Worm (Caenorhabditis elegans) whole organism, L1 larva: ENCODE data around the gene F08B4.8.

ENCODE experiments used
- lin-13 ChIP-seq: fragments of 150-350 bp; optimal IDR thresholded peaks from 2 replicates; lab custom pipeline; 2014; ENCODE audit warnings: missing biosample characterization, missing genetic modification reagents, missing genetic modification characterization
- nhr-12 ChIP-seq: sonication (generic microtip); optimal IDR thresholded peaks from 2 replicates; lab custom pipeline; 2017; ENCODE audit warnings: missing biosample characterization, missing genetic modification characterization

- TF ChIP-seq nhr-12 (no peak), lin-13 (GFP tag; lab: Kevin White, UChicago) (no peak)
Measured at ce11 chrIV:8725345-8725744, 47.9 kb downstream of the F08B4.8 start, which contains the start of gene pgm-3.
